Worm (Caenorhabditis elegans) whole organism, L3 larva: ENCODE results near the gene vps-32.1.

Experiments
- aly-2 ChIP-seq: fragments of 150-350 bp; optimal IDR thresholded peaks from 2 replicates; lab custom pipeline; 2014; ENCODE audit warnings: missing biosample characterization, missing genetic modification characterization
- ama-1 ChIP-seq: fragments of 150-350 bp; optimal IDR thresholded peaks from 2 replicates; lab custom pipeline; 2018
- egl-27 ChIP-seq: sonication (generic microtip); optimal IDR thresholded peaks from 4 replicates; lab custom pipeline; 2017; ENCODE audit warnings: missing biosample characterization, missing genetic modification reagents, missing genetic modification characterization
- lin-15B ChIP-seq: fragments of 150-350 bp; optimal IDR thresholded peaks from 2 replicates; lab custom pipeline; 2014; ENCODE audit warnings: missing biosample characterization, missing genetic modification characterization
- mdl-1 ChIP-seq: fragments of 150-350 bp; optimal IDR thresholded peaks from 2 replicates; lab custom pipeline; 2014; ENCODE audit warnings: missing biosample characterization, missing genetic modification characterization
- nhr-43 ChIP-seq: sonication (generic microtip); optimal IDR thresholded peaks from 2 replicates; lab custom pipeline; 2016; ENCODE audit warnings: mild to moderate bottlenecking, missing genetic modification characterization, missing compliant biosample characterization; ENCODE audit not compliant: poor library complexity, severe bottlenecking
- nhr-76 ChIP-seq: fragments of 150-350 bp; sonication (generic microtip); optimal IDR thresholded peaks from 5 replicates; lab custom pipeline; 2014; ENCODE audit warnings: missing biosample characterization, missing genetic modification characterization
- snpc-4 ChIP-seq: fragments of 150-350 bp; optimal IDR thresholded peaks from 2 replicates; lab custom pipeline; 2014; ENCODE audit warnings: missing biosample characterization, missing genetic modification characterization
- unc-39 ChIP-seq: sonication (generic microtip); optimal IDR thresholded peaks from 4 replicates; lab custom pipeline; 2017; ENCODE audit warnings: missing biosample characterization, missing genetic modification characterization

- no peak for TF ChIP-seq ama-1 (lab: Kevin White, UChicago)
- no peak for TF ChIP-seq nhr-76 (tag; lab: Kevin White, UChicago)
- TF ChIP-seq mdl-1 (tag; lab: Kevin White, UChicago) = no peak
- no peak for TF ChIP-seq unc-39
- no peak for TF ChIP-seq egl-27 (tag; lab: Kevin White, UChicago)
- TF ChIP-seq lin-15B (tag; lab: Kevin White, UChicago) = no peak
- no peak for TF ChIP-seq aly-2
- TF ChIP-seq snpc-4 (tag; lab: Kevin White, UChicago) = no peak
- TF ChIP-seq nhr-43 = no peak
Observed at ce11 chrII:6575647-6576046, 13.9 kb upstream of the vps-32.1 start, which contains the start of gene sra-29.
